Worm (Caenorhabditis elegans) whole organism, midembryonic: Measurements from ENCODE around the gene F38A1.13.

Experiments used
- T22C8.4 ChIP-seq: fragments of 200-800 bp; sonication (Bioruptor generic); IDR thresholded peaks from 2 replicates; pipeline ENCODE4 v1.3.6; 2022; ENCODE audit warnings: missing genetic modification characterization, missing compliant biosample characterization
- cog-1 ChIP-seq: sonication (generic microtip); optimal IDR thresholded peaks from 2 replicates; lab custom pipeline; 2016; ENCODE audit warnings: missing genetic modification characterization, missing compliant biosample characterization
- flt-1 ChIP-seq: fragments of 200-800 bp; sonication (Bioruptor generic); IDR thresholded peaks from 2 replicates; pipeline ENCODE4 v1.3.6; 2022; ENCODE audit warnings: missing genetic modification characterization, missing compliant biosample characterization
- klf-2 ChIP-seq: fragments of 200-800 bp; sonication (Bioruptor generic); conservative IDR thresholded peaks from 2 replicates; pipeline ENCODE4 v1.3.6; 2022; ENCODE audit warnings: missing genetic modification reagents, missing genetic modification characterization, missing compliant biosample characterization
- med-1 ChIP-seq: sonication (generic microtip); optimal IDR thresholded peaks from 2 replicates; lab custom pipeline; 2017; ENCODE audit warnings: missing genetic modification characterization, mild to moderate bottlenecking, missing compliant biosample characterization, antibody characterized with exemption, missing genetic modification reagents; ENCODE audit not compliant: insufficient read depth
- ref-1 ChIP-seq: fragments of 200-800 bp; sonication (Bioruptor generic); conservative IDR thresholded peaks from 2 replicates; pipeline ENCODE4 v1.3.6; 2022; ENCODE audit warnings: missing genetic modification reagents, missing genetic modification characterization, missing compliant biosample characterization
- tab-1 ChIP-seq: fragments of 200-800 bp; sonication (Bioruptor generic); IDR thresholded peaks from 2 replicates; pipeline ENCODE4 v1.3.6; 2022; ENCODE audit warnings: missing genetic modification characterization, missing compliant biosample characterization
- ztf-23 ChIP-seq: fragments of 200-800 bp; sonication (Bioruptor generic); IDR thresholded peaks from 2 replicates; pipeline ENCODE4 v1.3.6; 2022; ENCODE audit warnings: missing genetic modification reagents, missing genetic modification characterization, missing compliant biosample characterization
- ztf-29 ChIP-seq: fragments of 200-800 bp; sonication (Bioruptor generic); IDR thresholded peaks from 2 replicates; pipeline ENCODE4 v1.3.6; 2022; ENCODE audit warnings: missing genetic modification reagents, missing genetic modification characterization, missing compliant biosample characterization

The F38A1.13 gene

DNA sequence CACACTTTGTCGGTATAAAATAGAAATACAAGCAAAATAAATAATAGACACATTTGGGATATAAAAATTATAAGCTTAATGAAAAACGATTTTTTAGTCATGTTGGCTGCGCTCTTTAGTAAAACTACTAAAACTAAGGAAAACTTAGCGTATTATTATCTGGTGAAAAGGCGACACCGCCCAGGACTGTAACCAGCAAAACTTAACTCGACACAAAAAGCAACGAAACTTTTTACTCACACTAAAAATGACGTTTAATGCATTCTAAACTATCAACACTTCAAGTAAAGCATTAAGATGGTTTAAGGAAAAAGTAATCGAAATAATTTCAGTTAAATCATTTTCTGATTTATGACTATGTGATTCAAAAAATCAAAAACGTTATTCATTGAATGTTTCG, 9.4 kb upstream of the F38A1.13 start, which contains the start of gene clec-167:
TSS of gene clec-167 (minus strand) at position 101 of the 400 bp plus-strand sequence.
- no peak for TF ChIP-seq ztf-29 (GFP tag; lab: Robert Waterston, UW)
- TF ChIP-seq ztf-23 (GFP tag; lab: Robert Waterston, UW) = no peak
- no peak for TF ChIP-seq T22C8.4 (GFP tag; lab: Robert Waterston, UW)
- TF ChIP-seq flt-1 (GFP tag; lab: Robert Waterston, UW) = no peak
- TF ChIP-seq med-1 (GFP tag; lab: Kevin White, UChicago) = no peak
- TF ChIP-seq tab-1 (GFP tag; lab: Robert Waterston, UW) = no peak
- TF ChIP-seq ref-1 (GFP tag; lab: Robert Waterston, UW) = no peak
- no peak for TF ChIP-seq cog-1
- TF ChIP-seq klf-2 (GFP tag; lab: Robert Waterston, UW) = no peak

DNA sequence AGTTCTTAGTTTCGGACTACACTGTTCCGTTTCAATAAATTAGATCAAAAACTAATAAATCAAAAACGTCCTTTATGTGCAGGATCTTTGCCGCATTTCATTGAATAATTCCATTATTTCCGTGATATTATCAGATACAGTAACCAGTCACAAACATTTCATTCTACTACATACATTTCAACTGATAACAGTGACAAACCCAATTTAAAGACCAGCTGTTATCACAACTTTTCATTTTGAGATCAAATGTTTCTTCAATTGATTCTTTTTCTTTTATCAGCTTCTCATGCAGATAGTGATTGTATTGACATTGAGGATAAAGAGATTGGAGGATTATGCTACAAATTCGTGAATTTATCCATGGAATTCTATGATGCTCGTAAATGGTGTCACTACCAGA, 8.3 kb upstream of the F38A1.13 start, which contains the start of gene clec-168:
TSS of gene clec-168 (plus strand) at position 247 of the 400 bp plus-strand sequence.
- no peak for TF ChIP-seq klf-2 (GFP tag; lab: Robert Waterston, UW)
- no peak for TF ChIP-seq med-1 (GFP tag; lab: Kevin White, UChicago)
- TF ChIP-seq ref-1 (GFP tag; lab: Robert Waterston, UW) = no peak
- TF ChIP-seq cog-1 = no peak
- TF ChIP-seq ztf-23 (GFP tag; lab: Robert Waterston, UW) = no peak
- no peak for TF ChIP-seq tab-1 (GFP tag; lab: Robert Waterston, UW)
- no peak for TF ChIP-seq ztf-29 (GFP tag; lab: Robert Waterston, UW)

DNA sequence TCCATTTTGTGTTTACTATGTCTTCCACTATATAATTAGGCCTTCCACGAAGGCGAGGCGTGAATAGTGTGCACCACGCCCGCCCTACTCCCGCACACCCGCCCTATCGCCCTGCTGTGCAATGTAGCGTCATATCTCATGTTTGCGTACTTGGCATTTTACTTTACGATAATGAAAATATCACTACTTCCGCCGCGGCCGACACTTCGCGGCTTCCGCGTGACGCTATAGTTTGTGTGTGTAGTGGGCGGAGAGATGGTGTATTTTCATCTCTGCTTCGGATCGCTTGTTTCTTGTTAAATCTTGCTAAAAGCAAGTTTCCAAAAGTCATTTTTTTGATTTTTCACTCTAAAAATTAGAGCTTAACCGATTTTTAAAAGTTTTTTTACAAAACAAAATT, 4.6 kb upstream of the F38A1.13 start:
- TF ChIP-seq med-1 (GFP tag; lab: Kevin White, UChicago) (no peak), ztf-23 (GFP tag; lab: Robert Waterston, UW) (no peak), ref-1 (GFP tag; lab: Robert Waterston, UW) (no peak), ztf-29 (GFP tag; lab: Robert Waterston, UW) (no peak), tab-1 (GFP tag; lab: Robert Waterston, UW) (no peak), klf-2 (GFP tag; lab: Robert Waterston, UW) (no peak), T22C8.4 (GFP tag; lab: Robert Waterston, UW) (no peak), cog-1 (no peak), flt-1 (GFP tag; lab: Robert Waterston, UW) (no peak)

DNA sequence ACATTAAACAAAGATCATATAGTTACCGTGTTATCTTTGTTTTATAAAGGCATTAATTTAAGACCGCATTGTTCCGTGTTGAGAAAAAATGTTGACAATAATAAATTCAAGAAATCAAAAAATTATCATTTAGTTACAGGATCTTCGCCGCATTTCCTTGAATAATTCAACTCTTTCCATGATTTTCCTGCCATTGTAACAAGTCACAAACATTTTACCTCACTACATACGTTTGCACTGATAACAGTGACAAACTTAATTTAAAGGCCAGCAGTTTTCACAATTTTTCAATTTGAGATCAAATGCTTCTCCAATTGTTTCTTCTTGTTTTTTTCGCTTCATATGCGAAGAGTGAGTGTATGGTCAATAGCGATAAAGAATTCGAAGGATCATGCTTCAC, 4.0 kb upstream of the F38A1.13 start, which contains the start of gene clec-169:
TSS of gene clec-169 (plus strand) at position 301 of the 400 bp plus-strand sequence.
- TF ChIP-seq ztf-23 (GFP tag; lab: Robert Waterston, UW) (no peak), tab-1 (GFP tag; lab: Robert Waterston, UW) (no peak), ztf-29 (GFP tag; lab: Robert Waterston, UW) (no peak), klf-2 (GFP tag; lab: Robert Waterston, UW) (no peak), cog-1 (no peak)

DNA sequence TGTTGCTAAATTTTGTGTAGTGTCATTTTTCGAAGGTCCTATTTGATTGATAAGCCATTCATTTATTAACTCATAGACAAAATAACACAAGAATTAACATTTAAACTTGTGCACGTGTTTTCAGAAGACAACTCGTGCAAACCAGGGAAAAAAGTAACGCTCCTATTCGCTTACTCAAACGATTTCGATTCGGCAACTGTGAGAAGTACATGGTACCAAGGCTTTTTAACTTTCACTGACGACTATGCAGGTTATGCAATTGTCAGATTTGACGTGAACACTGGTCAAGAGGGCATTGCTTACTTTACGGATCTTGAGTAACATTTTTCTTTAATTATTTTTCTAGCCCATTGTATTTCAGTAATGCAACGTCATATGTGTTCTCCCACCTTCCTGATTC, 3.1 kb upstream of the F38A1.13 start:
- no peak for TF ChIP-seq ztf-23 (GFP tag; lab: Robert Waterston, UW)

DNA sequence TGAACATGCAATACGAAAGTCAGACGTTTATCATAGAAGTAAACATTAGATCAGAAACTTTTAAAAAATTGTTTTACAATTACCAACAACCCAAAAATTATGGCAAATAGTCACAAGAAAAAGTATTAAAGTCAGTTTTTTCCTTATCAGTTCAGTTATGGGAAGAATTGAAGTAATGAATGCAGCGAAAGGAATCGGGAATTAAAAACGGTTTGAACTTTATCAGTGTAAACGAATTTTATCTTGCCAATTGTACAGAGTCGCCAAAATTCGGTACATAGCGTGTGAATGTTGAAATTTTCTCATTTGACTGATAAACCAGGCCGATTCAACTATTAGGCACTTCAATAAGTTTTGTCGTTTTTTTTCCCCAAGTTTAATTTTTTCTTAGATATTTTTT, 1.1 kb downstream of the F38A1.13 start:
- no peak for TF ChIP-seq tab-1 (GFP tag; lab: Robert Waterston, UW)
- no peak for TF ChIP-seq med-1 (GFP tag; lab: Kevin White, UChicago)

DNA sequence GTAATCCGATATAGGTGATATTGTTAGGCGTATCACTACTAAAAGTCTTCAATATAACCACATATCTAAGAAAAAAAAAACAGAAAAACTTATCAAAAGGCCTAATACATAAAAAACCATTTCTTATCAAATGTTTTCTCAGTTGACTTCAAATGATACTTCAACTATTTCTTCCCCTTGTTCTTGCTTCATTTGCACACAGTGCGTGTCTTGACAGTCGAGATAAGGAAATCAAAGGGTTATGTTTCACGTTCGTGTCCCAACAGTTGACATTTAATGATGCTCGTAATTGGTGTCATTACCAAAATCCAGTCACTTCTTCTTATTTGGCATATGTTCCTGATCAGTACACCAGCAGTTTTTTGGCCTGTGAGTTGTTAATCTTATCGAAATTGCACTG, 1.7 kb downstream of the F38A1.13 start, which contains the start of gene clec-170:
TSS of gene clec-170 (plus strand) at position 143 of the 400 bp plus-strand sequence.
- TF ChIP-seq med-1 (GFP tag; lab: Kevin White, UChicago) (no peak), flt-1 (GFP tag; lab: Robert Waterston, UW) (no peak), klf-2 (GFP tag; lab: Robert Waterston, UW) (no peak), tab-1 (GFP tag; lab: Robert Waterston, UW) (no peak), T22C8.4 (GFP tag; lab: Robert Waterston, UW) (no peak), ztf-29 (GFP tag; lab: Robert Waterston, UW) (no peak), cog-1 (no peak), ref-1 (GFP tag; lab: Robert Waterston, UW) (no peak)

DNA sequence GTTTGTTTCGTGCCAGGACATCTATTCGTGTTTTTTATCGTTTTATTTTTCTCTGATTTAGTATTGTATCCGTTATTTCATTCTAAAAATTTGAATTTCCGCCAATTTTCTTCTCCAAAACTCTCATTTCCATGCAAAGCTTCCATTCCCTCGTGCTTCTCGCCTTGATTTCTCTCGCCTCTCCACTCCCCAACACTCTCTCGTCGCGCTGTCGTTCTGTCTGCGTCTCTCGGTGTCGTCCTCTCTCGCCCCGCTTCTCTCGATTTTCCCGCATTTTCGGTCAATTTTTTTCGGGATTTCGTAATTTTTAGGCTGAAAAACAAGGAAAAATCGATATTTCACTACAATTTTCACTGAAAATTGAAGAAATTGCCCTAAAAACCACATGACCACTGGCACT, 9.6 kb downstream of the F38A1.13 start, which contains the start of gene C09E9.1:
TSS of gene C09E9.1 (plus strand) at position 286 of the 400 bp plus-strand sequence.
- TF ChIP-seq ref-1 (GFP tag; lab: Robert Waterston, UW) (no peak), klf-2 (GFP tag; lab: Robert Waterston, UW) (no peak), ztf-29 (GFP tag; lab: Robert Waterston, UW) (no peak), tab-1 (GFP tag; lab: Robert Waterston, UW) (no peak), med-1 (GFP tag; lab: Kevin White, UChicago) (no peak), ztf-23 (GFP tag; lab: Robert Waterston, UW) (no peak), flt-1 (GFP tag; lab: Robert Waterston, UW) (no peak), cog-1 (no peak), T22C8.4 (GFP tag; lab: Robert Waterston, UW) (no peak)

DNA sequence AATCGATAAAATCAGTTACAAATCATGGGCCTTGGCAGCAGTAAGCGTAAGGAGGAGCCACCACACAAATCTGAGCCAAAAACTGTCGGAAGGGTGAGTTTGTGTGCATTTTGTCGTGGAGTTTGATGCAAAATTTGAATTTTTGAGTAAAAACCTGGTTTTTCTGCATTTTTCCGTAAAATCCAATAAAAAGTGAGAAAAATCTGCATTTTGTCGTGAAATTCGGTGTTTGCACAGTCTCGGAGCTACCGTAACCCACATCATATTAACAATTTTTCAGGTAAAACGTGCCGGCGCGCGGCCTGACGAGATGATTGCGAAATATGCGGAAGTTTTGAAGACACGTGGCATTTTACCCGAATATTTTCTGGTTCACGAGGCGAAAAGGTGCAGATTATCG, 10.9 kb downstream of the F38A1.13 start:
- TF ChIP-seq ref-1 (GFP tag; lab: Robert Waterston, UW) = no peak
- no peak for TF ChIP-seq med-1 (GFP tag; lab: Kevin White, UChicago)
- no peak for TF ChIP-seq T22C8.4 (GFP tag; lab: Robert Waterston, UW)
- TF ChIP-seq cog-1 = no peak
- no peak for TF ChIP-seq ztf-29 (GFP tag; lab: Robert Waterston, UW)
- TF ChIP-seq klf-2 (GFP tag; lab: Robert Waterston, UW) = no peak
- TF ChIP-seq flt-1 (GFP tag; lab: Robert Waterston, UW) = no peak
- no peak for TF ChIP-seq tab-1 (GFP tag; lab: Robert Waterston, UW)
- no peak for TF ChIP-seq ztf-23 (GFP tag; lab: Robert Waterston, UW)

DNA sequence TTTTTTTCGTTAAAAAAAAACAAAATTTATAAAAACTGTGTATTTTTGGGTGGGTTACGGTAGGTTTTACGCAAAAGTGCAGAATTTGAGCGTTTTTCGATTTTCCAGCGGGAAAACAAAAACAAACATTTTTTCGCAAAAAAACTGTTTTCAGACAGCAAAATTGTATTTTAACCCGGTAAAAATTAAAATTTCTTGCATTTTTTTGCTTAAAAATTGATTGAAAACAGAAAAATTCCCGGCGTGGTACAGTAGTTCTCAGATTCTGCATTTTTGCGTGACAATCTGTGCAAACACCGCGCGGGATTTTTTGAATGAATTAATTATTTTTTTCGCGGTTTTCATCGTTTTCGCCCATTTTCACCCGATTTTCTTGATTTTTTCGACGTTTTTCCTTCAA, 12.0 kb downstream of the F38A1.13 start:
- TF ChIP-seq med-1 (GFP tag; lab: Kevin White, UChicago) (no peak), cog-1 (no peak), ztf-29 (GFP tag; lab: Robert Waterston, UW) (no peak), flt-1 (GFP tag; lab: Robert Waterston, UW) (no peak)
